Worm (Caenorhabditis elegans) whole organism, L1 larva: ENCODE results near the gene C27C12.1.

Experiments used
- C04F5.9 ChIP-seq: sonication (generic microtip); optimal IDR thresholded peaks from 2 replicates; lab custom pipeline; 2016; ENCODE audit warnings: missing genetic modification characterization, missing compliant biosample characterization
- C34B4.2 ChIP-seq: sonication (generic microtip); optimal IDR thresholded peaks from 2 replicates; lab custom pipeline; 2017; ENCODE audit warnings: mild to moderate bottlenecking, missing genetic modification characterization, missing compliant biosample characterization
- alr-1 ChIP-seq: fragments of 200-800 bp; sonication (Bioruptor generic); optimal IDR thresholded peaks from 2 replicates; lab custom pipeline; 2018; ENCODE audit warnings: borderline replicate concordance, mild to moderate bottlenecking, missing genetic modification characterization, missing compliant biosample characterization
- aly-2 ChIP-seq: fragments of 150-350 bp; optimal IDR thresholded peaks from 2 replicates; lab custom pipeline; 2014; ENCODE audit warnings: missing biosample characterization, missing genetic modification characterization
- blmp-1 ChIP-seq: fragments of 150-350 bp; optimal IDR thresholded peaks from 2 replicates; lab custom pipeline; 2014; ENCODE audit warnings: missing biosample characterization, missing genetic modification characterization
- ceh-90 ChIP-seq: sonication (generic microtip); optimal IDR thresholded peaks from 2 replicates; lab custom pipeline; 2016; ENCODE audit warnings: missing genetic modification characterization, missing compliant biosample characterization
- efl-1 ChIP-seq, 4 experiments: fragments of 150-350 bp; optimal IDR thresholded peaks in 3 of 4; peaks in 1 of 4; 1 replicate in 1 of 4; 2 replicates in 3 of 4; lab custom pipeline; 2014; ENCODE audit warnings: missing biosample characterization in 2 of 4, missing genetic modification characterization in 2 of 4, missing genetic modification reagents in 2 of 4
- efl-3 ChIP-seq: fragments of 200-800 bp; sonication (Bioruptor generic); optimal IDR thresholded peaks from 2 replicates; lab custom pipeline; 2018; ENCODE audit warnings: mild to moderate bottlenecking, missing genetic modification characterization, missing compliant biosample characterization
- egl-27 ChIP-seq, 2 experiments: fragments of 150-350 bp in 1 of 2; sonication (generic microtip); optimal IDR thresholded peaks; 3 replicates each; lab custom pipeline; 2017 to 2018; ENCODE audit warnings: missing biosample characterization in 2 of 2, missing genetic modification characterization in 2 of 2, missing genetic modification reagents in 2 of 2
- elt-3 ChIP-seq, 6 experiments: fragments of 150-350 bp in 1 of 6; sonication (generic microtip); optimal IDR thresholded peaks; 2 replicates each; lab custom pipeline; 2017 to 2018; ENCODE audit warnings: missing biosample characterization in 6 of 6, missing genetic modification characterization in 6 of 6, inconsistent platforms in 1 of 6
- fkh-10 ChIP-seq: sonication (generic microtip); optimal IDR thresholded peaks from 2 replicates; lab custom pipeline; 2017; ENCODE audit warnings: missing biosample characterization, missing genetic modification reagents, missing genetic modification characterization
- fkh-8 ChIP-seq: sonication (generic microtip); optimal IDR thresholded peaks from 2 replicates; lab custom pipeline; 2016; ENCODE audit warnings: mild to moderate bottlenecking, missing genetic modification characterization, missing compliant biosample characterization
- grh-1 ChIP-seq: fragments of 200-800 bp; sonication (Bioruptor generic); IDR thresholded peaks from 2 replicates; pipeline ENCODE4 v1.3.6; 2022; ENCODE audit warnings: missing genetic modification reagents, missing genetic modification characterization, missing compliant biosample characterization
- hlh-17 ChIP-seq: fragments of 200-800 bp; sonication (Bioruptor generic); optimal IDR thresholded peaks from 2 replicates; lab custom pipeline; 2018; ENCODE audit warnings: missing genetic modification characterization, mild to moderate bottlenecking, missing compliant biosample characterization, moderate library complexity, borderline replicate concordance
- hpl-2 ChIP-seq: fragments of 150-350 bp; optimal IDR thresholded peaks from 2 replicates; lab custom pipeline; 2014; ENCODE audit warnings: missing biosample characterization, missing genetic modification reagents, missing genetic modification characterization
- isw-1 ChIP-seq: fragments of 200-800 bp; sonication (Bioruptor generic); IDR thresholded peaks from 2 replicates; pipeline ENCODE4 v1.3.6; 2022; ENCODE audit warnings: missing genetic modification characterization, missing compliant biosample characterization
- lin-13 ChIP-seq: fragments of 150-350 bp; optimal IDR thresholded peaks from 2 replicates; lab custom pipeline; 2014; ENCODE audit warnings: missing biosample characterization, missing genetic modification reagents, missing genetic modification characterization
- lin-14 ChIP-seq: fragments of 200-800 bp; sonication (Bioruptor generic); optimal IDR thresholded peaks from 2 replicates; lab custom pipeline; 2018; ENCODE audit warnings: mild to moderate bottlenecking, missing genetic modification characterization, moderate library complexity, missing compliant biosample characterization
- lin-15B ChIP-seq: fragments of 150-350 bp; sonication (generic microtip); optimal IDR thresholded peaks from 3 replicates; lab custom pipeline; 2014; ENCODE audit warnings: missing biosample characterization, missing genetic modification characterization
- lin-35 ChIP-seq, 2 experiments: fragments of 150-350 bp; optimal IDR thresholded peaks; 2 replicates each; lab custom pipeline; 2014; ENCODE audit warnings: missing biosample characterization in 2 of 2, missing genetic modification characterization in 2 of 2, missing genetic modification reagents in 2 of 2
- lin-39 ChIP-seq: fragments of 150-350 bp; optimal IDR thresholded peaks from 2 replicates; lab custom pipeline; 2014; ENCODE audit warnings: missing biosample characterization, missing genetic modification reagents, missing genetic modification characterization
- lsy-2 ChIP-seq, 2 experiments: fragments of 150-350 bp; optimal IDR thresholded peaks; 2 replicates each; lab custom pipeline; 2014; ENCODE audit warnings: missing biosample characterization in 2 of 2, missing genetic modification characterization in 2 of 2
- nhr-11 ChIP-seq: fragments of 150-350 bp; optimal IDR thresholded peaks from 2 replicates; lab custom pipeline; 2014; ENCODE audit warnings: missing biosample characterization, missing genetic modification characterization
- nhr-12 ChIP-seq: sonication (generic microtip); optimal IDR thresholded peaks from 2 replicates; lab custom pipeline; 2017; ENCODE audit warnings: missing biosample characterization, missing genetic modification characterization
- nhr-20 ChIP-seq: sonication (generic microtip); optimal IDR thresholded peaks from 2 replicates; lab custom pipeline; 2016; ENCODE audit warnings: mild to moderate bottlenecking, missing genetic modification characterization, missing compliant biosample characterization
- nhr-28 ChIP-seq: fragments of 150-350 bp; optimal IDR thresholded peaks from 2 replicates; lab custom pipeline; 2014; ENCODE audit warnings: missing biosample characterization, missing genetic modification characterization
- nhr-47 ChIP-seq: sonication (generic microtip); optimal IDR thresholded peaks from 2 replicates; lab custom pipeline; 2016; ENCODE audit warnings: mild to moderate bottlenecking, missing genetic modification characterization, moderate library complexity, missing compliant biosample characterization
- nhr-76 ChIP-seq: sonication (generic microtip); optimal IDR thresholded peaks from 2 replicates; lab custom pipeline; 2017; ENCODE audit warnings: missing biosample characterization, missing genetic modification characterization
- nhr-90 ChIP-seq: sonication (generic microtip); optimal IDR thresholded peaks from 2 replicates; lab custom pipeline; 2016; ENCODE audit warnings: mild to moderate bottlenecking, missing genetic modification characterization, missing compliant biosample characterization; ENCODE audit not compliant: poor library complexity
- pax-3 ChIP-seq: fragments of 200-800 bp; sonication (Bioruptor generic); optimal IDR thresholded peaks from 2 replicates; lab custom pipeline; 2018; ENCODE audit warnings: mild to moderate bottlenecking, missing genetic modification characterization, moderate library complexity, missing compliant biosample characterization
- pqm-1 ChIP-seq: sonication (generic microtip); optimal IDR thresholded peaks from 3 replicates; lab custom pipeline; 2017; ENCODE audit warnings: missing biosample characterization, missing genetic modification characterization
- skn-1 ChIP-seq: fragments of 150-350 bp; optimal IDR thresholded peaks from 2 replicates; lab custom pipeline; 2014; ENCODE audit warnings: missing biosample characterization, missing genetic modification characterization
- snu-23 ChIP-seq: sonication (generic microtip); optimal IDR thresholded peaks from 2 replicates; lab custom pipeline; 2016; ENCODE audit warnings: missing genetic modification characterization, missing compliant biosample characterization
- sup-37 ChIP-seq: fragments of 200-800 bp; sonication (Bioruptor generic); optimal IDR thresholded peaks from 2 replicates; lab custom pipeline; 2018; ENCODE audit warnings: mild to moderate bottlenecking, missing genetic modification characterization, missing compliant biosample characterization
- swsn-7 ChIP-seq: sonication (generic microtip); optimal IDR thresholded peaks from 2 replicates; lab custom pipeline; 2016; ENCODE audit warnings: missing genetic modification characterization, missing compliant biosample characterization
- tbx-2 ChIP-seq: sonication (generic microtip); optimal IDR thresholded peaks from 2 replicates; lab custom pipeline; 2016; ENCODE audit warnings: missing genetic modification characterization, missing compliant biosample characterization
- unc-130 ChIP-seq: fragments of 150-350 bp; optimal IDR thresholded peaks from 2 replicates; lab custom pipeline; 2017; ENCODE audit warnings: missing biosample characterization, missing genetic modification characterization, inconsistent platforms
- vab-15 ChIP-seq: sonication (generic microtip); optimal IDR thresholded peaks from 2 replicates; lab custom pipeline; 2017; ENCODE audit warnings: missing genotype, mild to moderate bottlenecking, missing genetic modification characterization, missing compliant biosample characterization
- zag-1 ChIP-seq: fragments of 150-350 bp; optimal IDR thresholded peaks from 2 replicates; lab custom pipeline; 2014; ENCODE audit warnings: missing biosample characterization, missing genetic modification characterization
- ztf-4 ChIP-seq: fragments of 150-350 bp; optimal IDR thresholded peaks from 2 replicates; lab custom pipeline; 2014; ENCODE audit warnings: missing biosample characterization, missing genetic modification characterization

Gene C27C12.1

DNA sequence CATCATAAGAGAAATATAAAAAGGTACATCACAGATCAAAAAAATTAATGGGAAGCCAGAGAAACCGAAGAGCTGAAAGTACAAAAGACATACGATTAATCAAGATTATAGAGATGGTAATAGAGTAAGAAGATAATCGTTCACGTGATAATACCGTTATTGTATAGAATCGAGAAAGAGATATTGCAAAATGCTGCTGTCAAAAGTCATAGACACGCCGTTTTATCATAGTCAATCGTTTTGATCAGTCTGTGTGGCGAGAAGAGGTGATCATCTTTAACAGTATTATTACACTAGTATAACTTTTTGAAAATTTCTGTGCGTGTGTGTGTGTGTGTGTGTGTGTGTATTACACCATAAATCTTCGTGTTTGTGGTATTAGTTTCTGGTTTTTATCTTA, 40.8 kb upstream of the C27C12.1 start (continued):
- TF ChIP-seq elt-3 (tag; optimal IDR thresholded peaks at IDR 0.05; lab: Kevin White, UChicago) (peak in 2 of 6 experiments; percentile 73 to 78), nhr-20 (peak; percentile 76), nhr-11 (tag; lab: Kevin White, UChicago) (no peak), nhr-12 (tag; lab: Kevin White, UChicago) (no peak), ztf-4 (tag; lab: Kevin White, UChicago) (no peak), efl-3 (GFP tag; lab: Kevin White, UChicago) (no peak), aly-2 (tag; lab: Kevin White, UChicago) (no peak), fkh-8 (tag; lab: Kevin White, UChicago) (no peak), lin-15B (tag; lab: Kevin White, UChicago) (no peak), tbx-2 (tag; lab: Kevin White, UChicago) (peak; percentile 56), snu-23 (peak; percentile 57), sup-37 (GFP tag; lab: Kevin White, UChicago) (no peak), hpl-2 (no peak), egl-27 (tag; optimal IDR thresholded peaks at IDR 0.05; lab: Kevin White, UChicago) (no peak), blmp-1 (tag; lab: Kevin White, UChicago) (peak; percentile 50), lin-13 (GFP tag; lab: Kevin White, UChicago) (no peak), swsn-7 (tag; lab: Kevin White, UChicago) (no peak), lsy-2 (tag; optimal IDR thresholded peaks at IDR 0.05; lab: Kevin White, UChicago) (peak in 1 of 2 experiments; percentile 12), alr-1 (tag; lab: Kevin White, UChicago) (no peak), fkh-10 (GFP tag; lab: Kevin White, UChicago) (no peak), zag-1 (no peak), nhr-90 (peak; percentile 68), vab-15 (tag; lab: Kevin White, UChicago) (no peak), nhr-76 (tag; lab: Kevin White, UChicago) (no peak), lin-14 (GFP tag; lab: Kevin White, UChicago) (peak; percentile 46), unc-130 (tag; lab: Kevin White, UChicago) (peak; percentile 66), lin-39 (no peak), C34B4.2 (tag; lab: Kevin White, UChicago) (no peak), nhr-47 (tag; lab: Kevin White, UChicago) (no peak), C04F5.9 (tag; lab: Kevin White, UChicago) (no peak), lin-35 (GFP tag; optimal IDR thresholded peaks at IDR 0.05; lab: Kevin White, UChicago) (peak in 1 of 2 experiments; percentile 22)

DNA sequence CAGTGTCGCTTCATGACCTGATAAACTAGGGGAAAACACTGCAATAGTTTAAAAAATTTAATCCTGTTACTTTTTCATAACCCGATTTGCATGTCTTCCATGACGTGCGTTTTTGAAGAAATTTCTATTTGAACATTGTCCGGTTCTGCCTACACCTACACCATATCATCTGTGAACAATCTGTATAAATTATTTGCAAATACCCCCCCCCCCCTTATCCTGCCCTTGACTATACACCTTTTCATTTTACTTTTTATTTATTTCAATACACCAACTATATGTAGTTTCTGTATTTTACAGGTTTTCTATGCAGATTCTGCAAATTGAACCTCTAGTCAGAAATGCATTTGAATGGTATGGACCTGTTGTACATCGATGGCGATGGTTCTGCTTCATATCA, 34.6 kb upstream of the C27C12.1 start, which contains the start of gene daf-6:
Gene daf-6 (plus strand): TSS at position 301 of the 400 bp plus-strand sequence.
- TF ChIP-seq efl-1 (optimal IDR thresholded peaks at IDR 0.05; lab: Kevin White, UChicago) (no peak), efl-1 (GFP tag; optimal IDR thresholded peaks at IDR 0.05 in 1 of 2; lab: Kevin White, UChicago) (peak in 1 of 2 experiments; percentile 84), grh-1 (GFP tag; lab: Robert Waterston, UW) (no peak)

DNA sequence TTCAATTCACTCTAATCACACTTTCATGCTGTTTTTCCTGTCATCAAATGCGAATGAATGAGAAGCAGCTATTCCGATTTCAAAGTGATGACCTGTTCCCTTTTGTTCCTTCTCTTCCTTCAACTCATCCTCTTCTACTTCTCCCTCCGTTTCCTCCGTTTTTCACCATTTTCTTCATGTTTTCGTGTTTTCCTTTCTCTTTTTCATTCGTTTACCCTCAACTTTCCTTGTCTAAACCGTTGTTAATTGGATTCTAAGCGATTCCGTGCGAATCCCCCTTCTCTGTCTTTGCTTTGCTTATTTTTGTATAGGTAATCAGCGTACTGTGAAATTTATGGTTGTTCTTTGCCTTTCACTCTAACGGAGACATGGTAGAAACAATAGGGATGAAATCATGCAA, 32.3 kb upstream of the C27C12.1 start:
- no peak for TF ChIP-seq zag-1
- no peak for TF ChIP-seq ceh-90 (tag; lab: Kevin White, UChicago)
- no peak for TF ChIP-seq isw-1 (GFP tag; lab: Robert Waterston, UW)
- no peak for TF ChIP-seq pqm-1
- TF ChIP-seq nhr-28 (tag; lab: Kevin White, UChicago), result no peak
- no peak for TF ChIP-seq hlh-17
- TF ChIP-seq pax-3 (tag; lab: Kevin White, UChicago), result no peak
- no peak for TF ChIP-seq skn-1
- TF ChIP-seq vab-15 (tag; lab: Kevin White, UChicago), result no peak
- no peak for TF ChIP-seq aly-2 (tag; lab: Kevin White, UChicago)
- no peak for TF ChIP-seq nhr-20
- TF ChIP-seq nhr-11 (tag; lab: Kevin White, UChicago), result no peak
- TF ChIP-seq elt-3 (tag; optimal IDR thresholded peaks at IDR 0.05; lab: Kevin White, UChicago), result peak in 1 of 6 experiments; percentile 32
- no peak for TF ChIP-seq ztf-4 (tag; lab: Kevin White, UChicago)
- peak; percentile 88 for TF ChIP-seq blmp-1 (tag; lab: Kevin White, UChicago)
- no peak for TF ChIP-seq sup-37 (GFP tag; lab: Kevin White, UChicago)
- TF ChIP-seq efl-3 (GFP tag; lab: Kevin White, UChicago), result no peak
